Worm (Caenorhabditis elegans) whole organism, L4 larva: ENCODE data around the gene F31B9.4.

ENCODE experiments used
- R02D3.7 ChIP-seq: fragments of 150-350 bp; sonication (generic microtip); optimal IDR thresholded peaks from 3 replicates; lab custom pipeline; 2014; ENCODE audit warnings: missing biosample characterization, missing genetic modification characterization
- ama-1 ChIP-seq: fragments of 150-350 bp; optimal IDR thresholded peaks from 2 replicates; lab custom pipeline; 2014; ENCODE audit warnings: inconsistent platforms, mixed read lengths
- ceh-82 ChIP-seq: sonication (generic microtip); optimal IDR thresholded peaks from 2 replicates; lab custom pipeline; 2017; ENCODE audit warnings: missing biosample characterization, missing genetic modification characterization
- daf-16 ChIP-seq, 3 experiments: sonication (generic microtip); optimal IDR thresholded peaks; 2 replicates each; lab custom pipeline; 2016 to 2017; ENCODE audit warnings: missing genetic modification characterization in 3 of 3, missing genetic modification reagents in 3 of 3, mild to moderate bottlenecking in 2 of 3, missing compliant biosample characterization in 2 of 3, missing biosample characterization in 1 of 3, moderate library complexity in 1 of 3
- dve-1 ChIP-seq: sonication (generic microtip); optimal IDR thresholded peaks from 2 replicates; lab custom pipeline; 2017; ENCODE audit warnings: antibody characterized with exemption, mild to moderate bottlenecking, missing genetic modification characterization, missing compliant biosample characterization; ENCODE audit not compliant: insufficient read depth
- hlh-30 ChIP-seq: sonication (generic microtip); optimal IDR thresholded peaks from 2 replicates; lab custom pipeline; 2017; ENCODE audit warnings: antibody characterized with exemption, mild to moderate bottlenecking, missing genetic modification characterization, missing compliant biosample characterization; ENCODE audit not compliant: insufficient read depth
- lin-15B ChIP-seq: fragments of 150-350 bp; sonication (generic microtip); optimal IDR thresholded peaks from 3 replicates; lab custom pipeline; 2014; ENCODE audit warnings: missing biosample characterization, missing genetic modification characterization
- lin-29 ChIP-seq: fragments of 200-800 bp; sonication (Bioruptor generic); IDR thresholded peaks from 2 replicates; pipeline ENCODE4 v1.3.6; 2022; ENCODE audit warnings: missing genetic modification reagents, missing genetic modification characterization, missing compliant biosample characterization
- lir-3 ChIP-seq: sonication (generic microtip); optimal IDR thresholded peaks from 2 replicates; lab custom pipeline; 2016; ENCODE audit warnings: mild to moderate bottlenecking, missing genetic modification characterization, missing compliant biosample characterization
- mep-1 ChIP-seq: fragments of 150-350 bp; sonication (generic microtip); optimal IDR thresholded peaks from 3 replicates; lab custom pipeline; 2014; ENCODE audit warnings: missing biosample characterization, missing genetic modification characterization
- pha-4 ChIP-seq, 2 experiments: fragments of 150-350 bp in 1 of 2; fragments of 200-800 bp in 1 of 2; sonication (Bioruptor generic) in 1 of 2; IDR thresholded peaks in 1 of 2; optimal IDR thresholded peaks in 1 of 2; 2 replicates each; pipeline versions ENCODE4 v1.3.6 to Lab custom; 2014 to 2022; ENCODE audit warnings: missing genetic modification characterization in 2 of 2, missing genetic modification reagents in 2 of 2, missing biosample characterization in 1 of 2, missing compliant biosample characterization in 1 of 2
- pqm-1 ChIP-seq: sonication (generic microtip); optimal IDR thresholded peaks from 2 replicates; lab custom pipeline; 2017; ENCODE audit warnings: missing biosample characterization, missing genetic modification characterization
- zfp-3 ChIP-seq: fragments of 200-800 bp; sonication (Bioruptor generic); conservative IDR thresholded peaks from 2 replicates; pipeline ENCODE4 v1.3.6; 2022; ENCODE audit warnings: missing genetic modification reagents, missing genetic modification characterization, missing compliant biosample characterization

DNA sequence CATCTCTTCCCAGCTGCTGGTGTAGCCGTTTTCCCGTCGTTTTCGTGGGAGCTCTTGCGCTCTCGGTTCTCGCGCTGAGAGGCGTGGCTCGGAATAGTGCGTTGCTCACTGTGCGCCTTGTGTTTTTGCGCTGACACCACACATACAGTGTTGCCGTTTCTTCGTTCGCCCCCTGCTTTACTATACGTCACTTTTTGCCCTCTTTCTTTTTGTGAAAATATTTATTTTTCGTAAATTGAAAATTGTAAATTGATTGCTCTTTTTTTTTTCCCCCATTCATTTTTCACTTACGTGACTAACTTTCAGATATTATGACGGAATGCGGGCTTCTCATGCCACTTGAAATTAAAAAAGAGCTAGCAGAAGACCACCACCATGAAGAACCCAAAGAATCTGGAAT lies 38.1 kb downstream of the F31B9.4 start, which contains the start of gene gmeb-2:
- TF ChIP-seq ceh-82: no peak
- TF ChIP-seq ama-1 (lab: Kevin White, UChicago): no peak
- no peak for TF ChIP-seq mep-1 (tag; lab: Kevin White, UChicago)
- TF ChIP-seq dve-1 (tag; lab: Kevin White, UChicago): no peak
- TF ChIP-seq pha-4 (GFP tag; IDR thresholded peaks at IDR 0.05; lab: Robert Waterston, UW): no peak
- no peak for TF ChIP-seq pha-4 (tag; optimal IDR thresholded peaks at IDR 0.05; lab: Kevin White, UChicago)
- no peak for TF ChIP-seq lir-3 (tag; lab: Kevin White, UChicago)
- no peak for TF ChIP-seq lin-15B (tag; lab: Kevin White, UChicago)
- no peak for TF ChIP-seq daf-16 (GFP tag; optimal IDR thresholded peaks at IDR 0.05; lab: Kevin White, UChicago)
- no peak for TF ChIP-seq daf-16 (tag; optimal IDR thresholded peaks at IDR 0.05; lab: Kevin White, UChicago)
- no peak for TF ChIP-seq zfp-3 (GFP tag; lab: Robert Waterston, UW)
- no peak for TF ChIP-seq R02D3.7 (tag; lab: Kevin White, UChicago)
- TF ChIP-seq lin-29: no peak
- TF ChIP-seq hlh-30 (tag; lab: Kevin White, UChicago): no peak
- TF ChIP-seq pqm-1 (tag; lab: Kevin White, UChicago): no peak
